Worm (Caenorhabditis elegans) whole organism, late embryonic: ENCODE data around the gene C03B1.17.

Source experiments
- ama-1 ChIP-seq: fragments of 150-350 bp; optimal IDR thresholded peaks from 2 replicates; lab custom pipeline; 2014
- ceh-48 ChIP-seq: sonication (generic microtip); optimal IDR thresholded peaks from 2 replicates; lab custom pipeline; 2016; ENCODE audit warnings: missing genetic modification characterization, inconsistent platforms, missing compliant biosample characterization
- dmd-4 ChIP-seq: sonication (generic microtip); optimal IDR thresholded peaks from 2 replicates; lab custom pipeline; 2016; ENCODE audit warnings: borderline replicate concordance, missing genetic modification characterization, missing compliant biosample characterization
- dve-1 ChIP-seq: sonication (generic microtip); optimal IDR thresholded peaks from 2 replicates; lab custom pipeline; 2017; ENCODE audit warnings: antibody characterized with exemption, mild to moderate bottlenecking, missing genetic modification characterization, missing compliant biosample characterization
- fkh-10 ChIP-seq: fragments of 150-350 bp; optimal IDR thresholded peaks from 2 replicates; lab custom pipeline; 2014; ENCODE audit warnings: missing biosample characterization, missing genetic modification reagents, missing genetic modification characterization
- madf-2 ChIP-seq: sonication (generic microtip); optimal IDR thresholded peaks from 2 replicates; lab custom pipeline; 2017; ENCODE audit warnings: missing genetic modification characterization, missing compliant biosample characterization
- pqm-1 ChIP-seq: sonication (generic microtip); optimal IDR thresholded peaks from 2 replicates; lab custom pipeline; 2016; ENCODE audit warnings: missing genetic modification characterization, missing compliant biosample characterization
- unc-42 ChIP-seq: sonication (generic microtip); optimal IDR thresholded peaks from 2 replicates; lab custom pipeline; 2016; ENCODE audit warnings: missing genotype, missing genetic modification characterization, missing compliant biosample characterization

ce11 chrX:6360077-6360476, 13.4 kb upstream of the C03B1.17 start:
- TF ChIP-seq unc-42 (tag; lab: Kevin White, UChicago): no peak
- TF ChIP-seq fkh-10 (GFP tag; lab: Kevin White, UChicago): no peak
- TF ChIP-seq madf-2 (tag; lab: Kevin White, UChicago): no peak
- TF ChIP-seq dmd-4: no peak
- no peak for TF ChIP-seq ceh-48 (tag; lab: Kevin White, UChicago)
- TF ChIP-seq ama-1: no peak
- TF ChIP-seq pqm-1 (tag; lab: Kevin White, UChicago): no peak
- TF ChIP-seq dve-1: no peak
